In genomic region chr3R:24810844-24811625, dm6 we compare ENCODE assay signal across 1 fruit fly cellular context.
TF ChIP-seq lines count a peak whose summit lies in the region.

No protein-coding gene starts in this region.

TF ChIP-seq in whole organism, embryonic, 481 proteins besides CTCF, POLR2A, EP300 and RAD21 (continued from another document):
- TF ChIP-seq grau (tag; optimal IDR thresholded peaks at IDR 0.05; lab: Kevin White, UChicago) (peak; percentile 91), Sry-β (GFP tag; optimal IDR thresholded peaks at IDR 0.05; lab: Kevin White, UChicago) (no peak), hth (optimal IDR thresholded peaks at IDR 0.05; lab: Kevin White, UChicago) (no peak), Dek (tag; optimal IDR thresholded peaks at IDR 0.05; lab: Kevin White, UChicago) (peak; percentile 87), mld (GFP tag; IDR thresholded peaks at IDR 0.05; lab: Robert Waterston, UW; ENCODE audit: partially characterized antibody) (0 out of 3 replicates have a peak, but pooled peaks have one; percentile 20), CG2889 (GFP tag; IDR thresholded peaks at IDR 0.05; lab: Robert Waterston, UW) (peak; percentile 78; the same call in 2 of the 3 replicates), PHDP (tag; optimal IDR thresholded peaks at IDR 0.05; lab: Kevin White, UChicago) (peak; percentile 92), ara (GFP tag; IDR thresholded peaks at IDR 0.05; lab: Robert Waterston, UW) (peak; percentile 78), ewg (GFP tag; optimal IDR thresholded peaks at IDR 0.05; lab: Kevin White, UChicago) (peak; percentile 73), CG18011 (GFP tag; optimal IDR thresholded peaks at IDR 0.05; lab: Kevin White, UChicago) (peak; percentile 67), CG9437 (GFP tag; optimal IDR thresholded peaks at IDR 0.05; lab: Kevin White, UChicago) (peak; percentile 76), HmgD (GFP tag; optimal IDR thresholded peaks at IDR 0.05; lab: Kevin White, UChicago) (peak; percentile 7), CG3065 (GFP tag; optimal IDR thresholded peaks at IDR 0.05; lab: Kevin White, UChicago) (no peak), CG13894 (tag; optimal IDR thresholded peaks at IDR 0.05; lab: Kevin White, UChicago) (peak; percentile 79), ham (GFP tag; IDR thresholded peaks at IDR 0.05; lab: Robert Waterston, UW) (no peak), Doc3 (GFP tag; IDR thresholded peaks at IDR 0.05; lab: Robert Waterston, UW; ENCODE audit: partially characterized antibody) (no peak), caup (GFP tag; optimal IDR thresholded peaks at IDR 0.05; lab: Kevin White, UChicago; ENCODE audit: severe bottlenecking) (peak; percentile 90), fu2 (GFP tag; optimal IDR thresholded peaks at IDR 0.05; lab: Kevin White, UChicago) (peak; percentile 84), CG15073 (GFP tag; optimal IDR thresholded peaks at IDR 0.05; lab: Kevin White, UChicago) (peak; percentile 17), psq (GFP tag; optimal IDR thresholded peaks at IDR 0.05; lab: Kevin White, UChicago) (peak; percentile 31), oc (tag; optimal IDR thresholded peaks at IDR 0.05; lab: Kevin White, UChicago) (peak; percentile 89), bab2 (GFP tag; optimal IDR thresholded peaks at IDR 0.05; lab: Kevin White, UChicago) (peak; percentile 86), CG8765 (GFP tag; IDR thresholded peaks at IDR 0.05; lab: Robert Waterston, UW) (peak; percentile 20; the same call in 1 of the 2 replicates), Awh (GFP tag; IDR thresholded peaks at IDR 0.05; lab: Robert Waterston, UW) (peak; percentile 86), CG4360 (GFP tag; IDR thresholded peaks at IDR 0.05; lab: Robert Waterston, UW) (peak; percentile 49; the same call in 1 of the 2 replicates), NC2β (GFP tag; optimal IDR thresholded peaks at IDR 0.05; lab: Kevin White, UChicago) (peak; percentile 73), Mrtf (GFP tag; IDR thresholded peaks at IDR 0.05; lab: Robert Waterston, UW) (peak; percentile 89), gcm2 (GFP tag; optimal IDR thresholded peaks at IDR 0.05; lab: Kevin White, UChicago) (peak; percentile 78), Pdp1 (GFP tag; optimal IDR thresholded peaks at IDR 0.05; lab: Kevin White, UChicago) (peak; percentile 77 to 84), Rfx (GFP tag; IDR thresholded peaks at IDR 0.05; lab: Robert Waterston, UW) (peak; percentile 95), Bdp1 (GFP tag; optimal IDR thresholded peaks at IDR 0.05; lab: Kevin White, UChicago) (peak; percentile 70), Dip2 (GFP tag; IDR thresholded peaks at IDR 0.05; lab: Robert Waterston, UW) (peak; percentile 47; the same call in 1 of the 2 replicates), CG16779 (GFP tag; IDR thresholded peaks at IDR 0.05; lab: Robert Waterston, UW) (peak; percentile 78), CG2129 (GFP tag; IDR thresholded peaks at IDR 0.05; lab: Robert Waterston, UW; ENCODE audit: partially characterized antibody) (no peak), pzg (GFP tag; optimal IDR thresholded peaks at IDR 0.05; lab: Kevin White, UChicago) (peak; percentile 17), org-1 (GFP tag; optimal IDR thresholded peaks at IDR 0.05; lab: Kevin White, UChicago) (peak; percentile 85)
